Worm (Caenorhabditis elegans) whole organism, L3 larva: ENCODE results near the gene T16G12.4.
"Not testable (repeated sequence)": the region's sequence is repeated elsewhere in the genome, so short reads cannot be mapped to it uniquely, and the experiment has no call there.

Source experiments
- aly-2 ChIP-seq: fragments of 150-350 bp; optimal IDR thresholded peaks from 2 replicates; lab custom pipeline; 2014; ENCODE audit warnings: missing biosample characterization, missing genetic modification characterization
- ama-1 ChIP-seq: fragments of 150-350 bp; optimal IDR thresholded peaks from 2 replicates; lab custom pipeline; 2018
- ceh-16 ChIP-seq: sonication (generic microtip); optimal IDR thresholded peaks from 2 replicates; lab custom pipeline; 2017; ENCODE audit warnings: missing biosample characterization, missing genetic modification characterization
- ceh-28 ChIP-seq: fragments of 150-350 bp; optimal IDR thresholded peaks from 2 replicates; lab custom pipeline; 2014; ENCODE audit warnings: missing biosample characterization, missing genetic modification reagents, missing genetic modification characterization
- ceh-82 ChIP-seq: fragments of 150-350 bp; optimal IDR thresholded peaks from 2 replicates; lab custom pipeline; 2014; ENCODE audit warnings: missing biosample characterization, missing genetic modification characterization
- ceh-9 ChIP-seq: sonication (generic microtip); optimal IDR thresholded peaks from 2 replicates; lab custom pipeline; 2018; ENCODE audit warnings: missing biosample characterization, missing genetic modification characterization
- daf-12 ChIP-seq: fragments of 150-350 bp; optimal IDR thresholded peaks from 2 replicates; lab custom pipeline; 2014; ENCODE audit warnings: missing biosample characterization, missing genetic modification reagents, missing genetic modification characterization
- egl-5 ChIP-seq: fragments of 150-350 bp; optimal IDR thresholded peaks from 2 replicates; lab custom pipeline; 2017; ENCODE audit warnings: missing biosample characterization, missing genetic modification reagents, missing genetic modification characterization, inconsistent platforms
- elt-1 ChIP-seq: fragments of 150-350 bp; optimal IDR thresholded peaks from 2 replicates; lab custom pipeline; 2014; ENCODE audit warnings: missing biosample characterization, missing genetic modification characterization
- elt-2 ChIP-seq: sonication (generic microtip); optimal IDR thresholded peaks from 2 replicates; lab custom pipeline; 2016; ENCODE audit warnings: missing genetic modification reagents, mild to moderate bottlenecking, missing genetic modification characterization, missing compliant biosample characterization
- eor-1 ChIP-seq, 2 experiments: fragments of 150-350 bp; optimal IDR thresholded peaks; 2 replicates each; lab custom pipeline; 2014 to 2018; ENCODE audit warnings: missing biosample characterization in 2 of 2, missing genetic modification characterization in 2 of 2
- fkh-10 ChIP-seq: sonication (generic microtip); optimal IDR thresholded peaks from 2 replicates; lab custom pipeline; 2017; ENCODE audit warnings: missing biosample characterization, missing genetic modification reagents, missing genetic modification characterization
- fkh-2 ChIP-seq: fragments of 150-350 bp; optimal IDR thresholded peaks from 2 replicates; lab custom pipeline; 2014; ENCODE audit warnings: missing biosample characterization, missing genetic modification reagents, missing genetic modification characterization
- fos-1 ChIP-seq: fragments of 150-350 bp; optimal IDR thresholded peaks from 2 replicates; lab custom pipeline; 2014; ENCODE audit warnings: missing biosample characterization, missing genetic modification characterization
- jun-1 ChIP-seq: fragments of 150-350 bp; optimal IDR thresholded peaks from 2 replicates; lab custom pipeline; 2014; ENCODE audit warnings: missing biosample characterization, missing genetic modification reagents, missing genetic modification characterization
- lin-15B ChIP-seq: fragments of 150-350 bp; optimal IDR thresholded peaks from 2 replicates; lab custom pipeline; 2014; ENCODE audit warnings: missing biosample characterization, missing genetic modification characterization
- nfya-1 ChIP-seq: sonication (generic microtip); optimal IDR thresholded peaks from 2 replicates; lab custom pipeline; 2017; ENCODE audit warnings: missing genetic modification characterization, mild to moderate bottlenecking, missing compliant biosample characterization, antibody characterized with exemption, moderate library complexity; ENCODE audit not compliant: insufficient read depth
- nhr-11 ChIP-seq: fragments of 150-350 bp; optimal IDR thresholded peaks from 2 replicates; lab custom pipeline; 2014; ENCODE audit warnings: missing biosample characterization, missing genetic modification characterization
- nhr-23 ChIP-seq: fragments of 150-350 bp; optimal IDR thresholded peaks from 2 replicates; lab custom pipeline; 2014; ENCODE audit warnings: missing biosample characterization, missing genetic modification reagents, missing genetic modification characterization
- nhr-237 ChIP-seq: fragments of 150-350 bp; optimal IDR thresholded peaks from 2 replicates; lab custom pipeline; 2014; ENCODE audit warnings: missing biosample characterization, missing genetic modification characterization
- nhr-28 ChIP-seq: fragments of 150-350 bp; optimal IDR thresholded peaks from 2 replicates; lab custom pipeline; 2014; ENCODE audit warnings: missing biosample characterization, missing genetic modification characterization
- nhr-43 ChIP-seq: sonication (generic microtip); optimal IDR thresholded peaks from 2 replicates; lab custom pipeline; 2016; ENCODE audit warnings: mild to moderate bottlenecking, missing genetic modification characterization, missing compliant biosample characterization; ENCODE audit not compliant: poor library complexity, severe bottlenecking
- nhr-76 ChIP-seq: fragments of 150-350 bp; sonication (generic microtip); optimal IDR thresholded peaks from 5 replicates; lab custom pipeline; 2014; ENCODE audit warnings: missing biosample characterization, missing genetic modification characterization
- pha-4 ChIP-seq: fragments of 150-350 bp; optimal IDR thresholded peaks from 2 replicates; lab custom pipeline; 2014; ENCODE audit warnings: missing biosample characterization, missing genetic modification reagents, missing genetic modification characterization
- pqm-1 ChIP-seq: fragments of 150-350 bp; optimal IDR thresholded peaks from 2 replicates; lab custom pipeline; 2017; ENCODE audit warnings: missing biosample characterization, missing genetic modification characterization, inconsistent platforms
- sea-2 ChIP-seq: fragments of 150-350 bp; sonication (generic microtip); optimal IDR thresholded peaks from 4 replicates; lab custom pipeline; 2014; ENCODE audit warnings: missing biosample characterization, missing genetic modification reagents, missing genetic modification characterization
- skn-1 ChIP-seq: fragments of 150-350 bp; optimal IDR thresholded peaks from 2 replicates; lab custom pipeline; 2014; ENCODE audit warnings: missing biosample characterization, missing genetic modification characterization
- snpc-4 ChIP-seq: fragments of 150-350 bp; optimal IDR thresholded peaks from 2 replicates; lab custom pipeline; 2014; ENCODE audit warnings: missing biosample characterization, missing genetic modification characterization
- unc-39 ChIP-seq: sonication (generic microtip); optimal IDR thresholded peaks from 4 replicates; lab custom pipeline; 2017; ENCODE audit warnings: missing biosample characterization, missing genetic modification characterization
- unc-62 ChIP-seq: fragments of 150-350 bp; sonication (generic microtip); optimal IDR thresholded peaks from 4 replicates; lab custom pipeline; 2014; ENCODE audit warnings: missing biosample characterization, missing genetic modification reagents, missing genetic modification characterization
- zag-1 ChIP-seq: fragments of 150-350 bp; optimal IDR thresholded peaks from 2 replicates; lab custom pipeline; 2014; ENCODE audit warnings: missing biosample characterization, missing genetic modification characterization
- ztf-11 ChIP-seq: fragments of 150-350 bp; optimal IDR thresholded peaks from 2 replicates; lab custom pipeline; 2014; ENCODE audit warnings: missing biosample characterization, missing genetic modification characterization

The T16G12.4 gene

DNA sequence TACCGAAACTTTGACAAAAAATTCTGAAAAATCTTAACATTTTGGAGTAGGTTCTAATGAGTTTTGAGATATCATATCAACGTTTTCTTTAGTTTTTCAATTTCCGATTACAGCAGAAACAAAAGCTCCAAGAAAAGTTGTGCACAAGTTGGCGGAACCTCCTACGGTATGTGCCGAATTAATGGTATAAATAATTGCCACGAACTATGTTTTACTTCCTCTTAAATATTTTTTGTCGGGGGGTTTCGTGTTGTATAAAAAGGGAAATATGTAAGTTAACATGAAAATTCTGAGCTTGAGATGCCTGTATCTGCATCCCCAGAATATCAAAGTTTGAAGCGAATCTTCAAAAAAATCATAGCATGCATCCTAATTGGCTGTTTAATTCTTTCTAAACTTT lies 23.7 kb upstream of the T16G12.4 start, which contains the start of gene M04D8.8:
Gene M04D8.8 (plus strand): TSS at position 301 of the 400 bp plus-strand sequence.
- TF ChIP-seq nhr-237 (no peak), sea-2 (GFP tag; lab: Kevin White, UChicago) (no peak), egl-5 (no peak), unc-39 (tag; lab: Kevin White, UChicago) (no peak), nhr-28 (tag; lab: Kevin White, UChicago) (no peak)

- peak; percentile 79 for TF ChIP-seq nhr-11
- TF ChIP-seq ama-1: no peak
Observed at ce11 chrIII:10035783-10036182, 21.8 kb upstream of the T16G12.4 start, which contains the start of gene xbx-3. Gene xbx-3 (plus strand): TSS chrIII:10035945.

DNA sequence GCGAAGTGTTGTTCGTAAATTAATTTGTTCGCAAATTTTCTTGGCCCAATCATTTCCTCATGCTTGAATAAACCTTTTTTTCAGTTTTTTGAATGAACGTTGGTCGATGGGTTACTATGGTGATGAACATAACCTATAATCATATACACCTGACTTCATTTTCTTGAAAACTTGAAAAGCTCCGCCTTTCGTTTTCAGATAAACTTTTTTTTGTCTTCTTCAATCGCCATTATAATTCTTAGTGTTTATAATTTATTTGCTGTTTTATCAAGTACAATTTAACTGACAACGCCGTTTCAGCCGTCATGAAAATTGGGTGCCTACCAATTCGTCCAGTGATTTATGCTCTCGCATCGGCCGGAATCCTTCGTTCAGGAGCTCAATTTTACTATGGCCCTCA lies 20.5 kb upstream of the T16G12.4 start, which contains the start of gene M04D8.7:
Gene M04D8.7 (plus strand): TSS at position 301 of the 400 bp plus-strand sequence.
- peak; percentile 1 for TF ChIP-seq fkh-10 (GFP tag; lab: Kevin White, UChicago)
- no peak for TF ChIP-seq jun-1 (tag; lab: Kevin White, UChicago)
- no peak for TF ChIP-seq eor-1 (tag; optimal IDR thresholded peaks at IDR 0.05; lab: Kevin White, UChicago)

DNA sequence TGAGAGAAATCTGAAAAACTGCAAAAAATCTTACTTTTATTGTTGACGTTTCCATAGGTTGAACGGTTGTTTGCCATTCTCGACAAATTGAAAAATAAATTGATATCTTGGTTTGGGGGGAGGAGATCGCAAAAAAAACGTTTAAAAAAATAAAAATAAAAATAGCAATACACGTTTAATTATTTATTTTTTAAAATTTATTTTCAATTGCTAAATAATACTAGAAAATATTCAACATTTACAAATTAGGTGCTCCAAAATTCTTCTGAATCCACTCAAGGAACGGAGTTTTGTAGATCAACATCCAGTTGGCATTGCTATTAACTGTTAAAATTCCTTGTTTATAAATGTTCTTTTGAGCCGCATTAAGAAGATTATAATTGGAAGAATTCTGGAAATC lies 17.6 kb upstream of the T16G12.4 start, which contains the start of gene T16G12.7:
Gene T16G12.7 (minus strand): TSS at position 101 of the 400 bp plus-strand sequence.
- TF ChIP-seq ceh-82: no peak
- no peak for TF ChIP-seq pha-4 (tag; lab: Kevin White, UChicago)
- TF ChIP-seq fkh-2 (tag; lab: Kevin White, UChicago): no peak
- no peak for TF ChIP-seq ztf-11 (tag; lab: Kevin White, UChicago)
- TF ChIP-seq nhr-43: no peak
- TF ChIP-seq nhr-23 (tag; lab: Kevin White, UChicago): no peak
- no peak for TF ChIP-seq ceh-28 (tag; lab: Kevin White, UChicago)
- TF ChIP-seq aly-2 (tag; lab: Kevin White, UChicago): no peak
- no peak for TF ChIP-seq pqm-1
- TF ChIP-seq sea-2 (GFP tag; lab: Kevin White, UChicago): no peak
- no peak for TF ChIP-seq nhr-76 (tag; lab: Kevin White, UChicago)
- TF ChIP-seq unc-39 (tag; lab: Kevin White, UChicago): no peak
- no peak for TF ChIP-seq zag-1 (tag; lab: Kevin White, UChicago)
- TF ChIP-seq fkh-10 (GFP tag; lab: Kevin White, UChicago): no peak
- TF ChIP-seq nfya-1 (tag; lab: Kevin White, UChicago): no peak
- no peak for TF ChIP-seq unc-62
- TF ChIP-seq fos-1 (tag; lab: Kevin White, UChicago): no peak
- TF ChIP-seq nhr-11: no peak
- TF ChIP-seq egl-5: no peak

ce11 chrIII:10049682-10050081 lies 7.9 kb upstream of the T16G12.4 start, which contains the start of gene T16G12.1:
Gene T16G12.1 (minus strand): TSS chrIII:10049857.
- TF ChIP-seq elt-2 (tag; lab: Kevin White, UChicago): peak; percentile 82
- no peak for TF ChIP-seq snpc-4 (tag; lab: Kevin White, UChicago)
- no peak for TF ChIP-seq ceh-9 (tag; lab: Kevin White, UChicago)
- TF ChIP-seq pqm-1: peak; percentile 60
- no peak for TF ChIP-seq daf-12 (tag; lab: Kevin White, UChicago)
- no peak for TF ChIP-seq nhr-23 (tag; lab: Kevin White, UChicago)
- TF ChIP-seq, all 47 proteins: peak for 2

- TF ChIP-seq elt-1, pha-4, ceh-16 (tag; lab: Kevin White, UChicago): not testable (repeated sequence)
Observed at ce11 chrIII:10050321-10050720, 7.3 kb upstream of the T16G12.4 start, which contains the start of gene T16G12.3. Gene T16G12.3 (plus strand): TSS chrIII:10050621.

DNA sequence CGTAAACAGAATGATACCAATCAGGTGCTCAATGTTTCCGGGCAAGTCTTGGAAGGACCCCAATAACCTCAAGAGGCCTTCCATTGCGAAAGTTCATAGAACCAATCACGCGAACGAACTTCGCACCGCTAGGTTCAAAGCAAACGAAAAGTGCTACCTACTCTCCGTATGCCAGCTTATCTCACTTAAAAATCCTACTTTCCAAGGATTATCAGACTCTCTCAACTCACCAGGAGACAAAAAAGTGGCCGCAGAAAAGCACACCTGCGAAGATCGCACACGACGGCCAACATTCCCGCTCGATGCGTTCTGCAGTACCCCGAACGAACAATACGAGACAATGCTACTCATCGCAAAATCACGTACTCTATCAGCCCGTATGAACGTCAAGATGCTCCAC lies 4.3 kb upstream of the T16G12.4 start, which contains the start of gene T16G12.12:
Gene T16G12.12 (plus strand): TSS at position 301 of the 400 bp plus-strand sequence.
- TF ChIP-seq skn-1, nhr-23, lin-15B (tag; lab: Kevin White, UChicago): not testable (repeated sequence)
- TF ChIP-seq, all 47 proteins: peak for 0; not testable (repeated sequence) for 47
